Fruit fly (Drosophila melanogaster): ENCODE data around the gene CG42537.

CG42537 gene

DNA sequence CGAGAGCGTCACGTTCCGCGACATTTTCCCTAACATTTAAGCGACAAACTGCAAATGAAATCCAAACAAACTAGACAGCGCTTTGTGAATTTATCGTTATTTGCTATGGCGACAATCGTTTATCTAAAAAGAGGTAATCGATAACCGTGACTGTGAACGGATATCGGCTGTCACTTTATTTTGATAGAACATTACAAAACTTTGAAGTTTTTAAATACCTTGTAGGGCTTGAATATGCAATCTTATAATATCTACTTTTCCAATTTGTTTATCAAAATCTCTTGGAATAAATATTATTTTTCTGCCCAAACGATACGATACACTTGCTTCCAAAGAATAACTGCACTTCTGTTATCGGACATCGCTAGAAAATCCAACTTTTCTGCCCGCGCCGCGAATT, 2.5 kb downstream of the CG42537 start, which contains the start of the genes CG1024 and TfIIFalpha (continued):
- TF ChIP-seq CG3281 (GFP tag; optimal IDR thresholded peaks at IDR 0.05) (no peak), CG2129 (GFP tag; IDR thresholded peaks at IDR 0.05; ENCODE audit: partially characterized antibody) (peak; percentile 79), grau (tag; optimal IDR thresholded peaks at IDR 0.05) (peak; percentile 14), nerfin-1 (tag; optimal IDR thresholded peaks at IDR 0.05) (peak; percentile 9), BEAF-32 (GFP tag; optimal IDR thresholded peaks at IDR 0.05) (peak; percentile 85), CG7963 (GFP tag; IDR thresholded peaks at IDR 0.05; ENCODE audit: partially characterized antibody) (peak; percentile 87), D19B (GFP tag; optimal IDR thresholded peaks at IDR 0.05) (no peak), CG6813 (GFP tag; optimal IDR thresholded peaks at IDR 0.05) (no peak), CG1603 (tag; optimal IDR thresholded peaks at IDR 0.05) (peak; percentile 23), Ets97D (GFP tag; optimal IDR thresholded peaks at IDR 0.05) (peak; percentile 38), CG33557 (GFP tag; optimal IDR thresholded peaks at IDR 0.05) (peak; percentile 1), mld (GFP tag; IDR thresholded peaks at IDR 0.05; ENCODE audit: partially characterized antibody) (peak; percentile 87), Opbp (GFP tag; IDR thresholded peaks at IDR 0.05; ENCODE audit: partially characterized antibody) (peak; percentile 79), HLH4C (GFP tag; IDR thresholded peaks at IDR 0.05; ENCODE audit: partially characterized antibody) (peak; percentile 97), bbx (GFP tag; IDR thresholded peaks at IDR 0.05; ENCODE audit: partially characterized antibody) (peak; percentile 77), mam (GFP tag; optimal IDR thresholded peaks at IDR 0.05) (peak; percentile 8), Scr (GFP tag; IDR thresholded peaks at IDR 0.05; ENCODE audit: partially characterized antibody) (peak; percentile 90), stwl (tag; optimal IDR thresholded peaks at IDR 0.05) (peak; percentile 84), cg (GFP tag; optimal IDR thresholded peaks at IDR 0.05) (peak; percentile 39), E2f1 (GFP tag; IDR thresholded peaks at IDR 0.05) (no peak), CG12744 (GFP tag; optimal IDR thresholded peaks at IDR 0.05) (no peak), Oli (tag; optimal IDR thresholded peaks at IDR 0.05) (no peak), amos (GFP tag; IDR thresholded peaks at IDR 0.05; ENCODE audit: partially characterized antibody) (peak; percentile 76), CG10431 (GFP tag; optimal IDR thresholded peaks at IDR 0.05) (no peak), chinmo (GFP tag; IDR thresholded peaks at IDR 0.05; ENCODE audit: partially characterized antibody) (peak; percentile 78; the same call in 2 of the 4 replicates), Atf6 (GFP tag; IDR thresholded peaks at IDR 0.05) (0 out of 2 replicates have a peak, but pooled peaks have one; percentile 9), Stat92E (GFP tag; optimal IDR thresholded peaks at IDR 0.05) (peak in 1 of 3 experiments; percentile 24), sug (tag; optimal IDR thresholded peaks at IDR 0.05) (peak; percentile 35), jing (GFP tag; optimal IDR thresholded peaks at IDR 0.05) (no peak), hb (GFP tag; IDR thresholded peaks at IDR 0.05; ENCODE audit: partially characterized antibody) (peak; percentile 88), inv (GFP tag; IDR thresholded peaks at IDR 0.05; ENCODE audit: partially characterized antibody) (peak; percentile 84), CG2712 (tag; optimal IDR thresholded peaks at IDR 0.05) (peak; percentile 47)

DNA sequence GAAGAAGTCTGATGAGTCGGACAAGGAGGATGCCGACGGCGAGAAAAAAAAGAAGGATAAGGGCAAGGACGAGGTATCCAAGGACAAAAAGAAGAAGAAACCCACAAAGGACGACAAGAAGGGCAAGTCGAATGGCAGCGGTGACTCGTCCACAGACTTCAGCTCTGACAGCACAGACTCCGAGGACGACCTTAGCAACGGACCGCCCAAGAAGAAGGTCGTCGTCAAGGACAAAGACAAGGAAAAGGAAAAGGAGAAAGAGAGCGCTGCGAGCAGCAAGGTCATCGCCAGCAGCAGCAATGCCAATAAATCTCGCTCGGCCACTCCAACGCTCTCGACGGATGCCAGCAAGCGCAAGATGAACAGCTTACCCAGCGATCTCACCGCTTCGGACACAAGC, 4.2 kb downstream of the CG42537 start:
- TF ChIP-seq Gug (GFP tag; IDR thresholded peaks at IDR 0.05) (no peak), Fer2 (tag; optimal IDR thresholded peaks at IDR 0.05) (no peak), CG3838 (GFP tag; optimal IDR thresholded peaks at IDR 0.05) (no peak), CG11695 (GFP tag; IDR thresholded peaks at IDR 0.05) (no peak), Drgx (GFP tag; IDR thresholded peaks at IDR 0.05) (no peak), insv (GFP tag; optimal IDR thresholded peaks at IDR 0.05) (no peak), Asciz (GFP tag; optimal IDR thresholded peaks at IDR 0.05) (no peak), CG30431 (GFP tag; optimal IDR thresholded peaks at IDR 0.05) (no peak), CG16779 (GFP tag; IDR thresholded peaks at IDR 0.05) (no peak), Ets65A (GFP tag) (peak; percentile 93), ci (GFP tag; IDR thresholded peaks at IDR 0.05) (0 out of 3 replicates have a peak, but pooled peaks have one; percentile 16), CG8359 (GFP tag; optimal IDR thresholded peaks at IDR 0.05; ENCODE audit: borderline replicate concordance) (no peak), CG17802 (tag; optimal IDR thresholded peaks at IDR 0.05) (no peak), CG15601 (tag; optimal IDR thresholded peaks at IDR 0.05) (no peak), prd (optimal IDR thresholded peaks at IDR 0.05) (no peak), prd (GFP tag; IDR thresholded peaks at IDR 0.05) (no peak), CG9215 (GFP tag; IDR thresholded peaks at IDR 0.05) (no peak), CG13894 (tag; optimal IDR thresholded peaks at IDR 0.05) (no peak)

All from whole organism, embryonic.